Worm (Caenorhabditis elegans): ENCODE measurements around the gene pef-1.

DNA sequence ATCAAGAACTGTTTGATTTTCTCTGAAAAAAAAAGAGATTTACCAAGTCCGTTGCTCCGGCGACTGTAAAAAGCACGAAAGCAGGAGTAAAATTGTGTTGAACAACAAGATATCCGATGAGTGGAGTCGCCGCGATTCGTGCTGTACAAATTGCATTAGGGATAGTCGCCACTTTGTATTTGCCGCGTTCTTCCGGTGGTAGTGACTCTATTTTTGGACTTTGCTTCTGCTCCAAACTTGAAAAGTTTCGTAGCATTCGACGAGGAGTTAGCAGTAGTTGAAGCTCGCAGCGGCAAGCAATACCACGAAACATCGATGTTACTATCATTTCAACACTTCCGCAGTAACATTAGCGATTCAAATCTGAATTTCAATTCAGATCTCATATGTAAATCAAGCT, 16.6 kb downstream of the pef-1 start, which contains the start of gene crls-1:
- TF ChIP-seq pha-4 (GFP tag; IDR thresholded peaks at IDR 0.05): no peak
- no peak for TF ChIP-seq pha-4 (tag; optimal IDR thresholded peaks at IDR 0.05)
- TF ChIP-seq mes-2 (tag; optimal IDR thresholded peaks at IDR 0.05; ENCODE audit: poor library complexity, severe bottlenecking): no peak
- no peak for TF ChIP-seq dve-1 (tag; optimal IDR thresholded peaks at IDR 0.05; ENCODE audit: insufficient read depth)
- TF ChIP-seq daf-8 (GFP tag; IDR thresholded peaks at IDR 0.05): no peak
- TF ChIP-seq nhr-41 (GFP tag; IDR thresholded peaks at IDR 0.05): no peak
- no peak for TF ChIP-seq madf-9 (GFP tag; conservative IDR thresholded peaks at IDR 0.05)
- TF ChIP-seq ZK546.5 (tag; optimal IDR thresholded peaks at IDR 0.05): no peak
- no peak for TF ChIP-seq zag-1 (tag; optimal IDR thresholded peaks at IDR 0.05)

Measured in whole organism, L4 larva.